Worm (Caenorhabditis elegans) whole organism, L1 larva: ENCODE results near the gene C18D4.6.

Experiments
- aly-2 ChIP-seq: fragments of 150-350 bp; optimal IDR thresholded peaks from 2 replicates; lab custom pipeline; 2014; ENCODE audit warnings: missing biosample characterization, missing genetic modification characterization
- blmp-1 ChIP-seq: fragments of 150-350 bp; optimal IDR thresholded peaks from 2 replicates; lab custom pipeline; 2014; ENCODE audit warnings: missing biosample characterization, missing genetic modification characterization
- ces-1 ChIP-seq: fragments of 150-350 bp; optimal IDR thresholded peaks from 2 replicates; lab custom pipeline; 2014; ENCODE audit warnings: missing biosample characterization, missing genetic modification reagents, missing genetic modification characterization
- elt-3 ChIP-seq, 6 experiments: fragments of 150-350 bp in 1 of 6; sonication (generic microtip); optimal IDR thresholded peaks; 2 replicates each; lab custom pipeline; 2017 to 2018; ENCODE audit warnings: missing biosample characterization in 6 of 6, missing genetic modification characterization in 6 of 6, inconsistent platforms in 1 of 6
- fos-1 ChIP-seq: fragments of 150-350 bp; optimal IDR thresholded peaks from 2 replicates; lab custom pipeline; 2014; ENCODE audit warnings: missing biosample characterization, missing genetic modification characterization
- lin-39 ChIP-seq: fragments of 150-350 bp; optimal IDR thresholded peaks from 2 replicates; lab custom pipeline; 2014; ENCODE audit warnings: missing biosample characterization, missing genetic modification reagents, missing genetic modification characterization
- nhr-11 ChIP-seq: fragments of 150-350 bp; optimal IDR thresholded peaks from 2 replicates; lab custom pipeline; 2014; ENCODE audit warnings: missing biosample characterization, missing genetic modification characterization
- nhr-237 ChIP-seq: fragments of 150-350 bp; optimal IDR thresholded peaks from 2 replicates; lab custom pipeline; 2014; ENCODE audit warnings: missing biosample characterization, missing genetic modification characterization
- nhr-28 ChIP-seq: fragments of 150-350 bp; optimal IDR thresholded peaks from 2 replicates; lab custom pipeline; 2014; ENCODE audit warnings: missing biosample characterization, missing genetic modification characterization
- unc-62 ChIP-seq: fragments of 150-350 bp; optimal IDR thresholded peaks from 2 replicates; lab custom pipeline; 2014; ENCODE audit warnings: missing biosample characterization, missing genetic modification reagents, missing genetic modification characterization
- unc-86 ChIP-seq: sonication (generic microtip); optimal IDR thresholded peaks from 2 replicates; lab custom pipeline; 2016; ENCODE audit warnings: missing genetic modification characterization, missing compliant biosample characterization

ce11 chrV:17531410-17531809 is 6.8 kb downstream of the C18D4.6 start, which contains the start of gene C18D4.4:
- TF ChIP-seq nhr-237 (tag; lab: Kevin White, UChicago), result no peak
- TF ChIP-seq unc-86 (tag; lab: Kevin White, UChicago), result no peak
- no peak for TF ChIP-seq unc-62 (GFP tag; lab: Kevin White, UChicago)
- TF ChIP-seq nhr-11 (tag; lab: Kevin White, UChicago), result no peak
- no peak for TF ChIP-seq lin-39
- TF ChIP-seq nhr-28, result no peak
- TF ChIP-seq ces-1 (GFP tag; lab: Kevin White, UChicago), result no peak
- TF ChIP-seq blmp-1 (tag; lab: Kevin White, UChicago), result no peak
- TF ChIP-seq fos-1 (tag; lab: Kevin White, UChicago), result no peak
- no peak for TF ChIP-seq aly-2 (tag; lab: Kevin White, UChicago)
- TF ChIP-seq elt-3 (tag; optimal IDR thresholded peaks at IDR 0.05; lab: Kevin White, UChicago), result no peak
